Fruit fly (Drosophila melanogaster): ENCODE measurements around the gene RhoGAP92B.

Gene RhoGAP92B

DNA sequence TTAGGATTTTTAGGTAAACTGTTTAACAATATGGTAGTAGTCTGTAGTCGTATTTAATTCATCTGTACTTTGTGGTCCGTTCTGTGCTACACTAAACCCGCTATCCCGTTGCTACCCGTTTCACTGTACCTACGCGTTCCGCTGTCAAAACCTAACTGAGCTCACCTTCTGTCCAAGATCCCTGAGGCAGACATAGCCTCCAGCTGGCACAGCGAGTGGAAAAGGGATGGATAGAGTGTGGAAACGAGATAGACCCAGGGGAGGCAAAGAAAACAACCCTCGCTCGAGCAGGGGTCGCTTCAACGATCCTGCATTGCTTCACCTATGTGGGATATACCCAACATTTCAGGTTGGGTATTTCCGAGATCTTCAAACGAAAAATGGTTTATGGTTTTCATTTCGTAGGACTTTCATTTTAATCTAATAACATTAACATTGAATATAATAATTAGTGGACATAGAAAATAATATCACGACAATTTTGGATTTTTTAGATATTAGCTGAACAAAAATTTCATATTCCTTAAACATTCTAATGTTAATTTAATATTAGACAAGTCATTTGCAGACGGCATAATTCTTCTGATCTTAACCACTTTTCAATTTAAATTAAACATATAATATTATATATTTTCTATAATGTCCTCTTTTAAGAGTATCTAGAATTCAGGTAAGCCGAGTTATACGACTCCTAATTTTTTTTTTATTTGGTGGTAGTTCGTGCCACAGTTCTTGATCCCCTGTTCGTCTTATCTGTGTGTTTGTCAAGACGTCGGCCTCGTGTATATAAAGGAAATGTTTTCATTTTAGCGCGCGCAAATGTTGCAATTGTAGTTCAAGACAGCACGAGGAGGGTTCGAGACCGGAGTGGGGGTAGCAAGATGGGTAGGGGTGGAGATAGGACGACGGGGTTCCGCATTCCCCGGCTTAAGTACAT lies 30.1 kb downstream of the RhoGAP92B start, which contains the start of gene mira (continued):
- TF ChIP-seq vfl (GFP tag; optimal IDR thresholded peaks at IDR 0.05): no peak
- TF ChIP-seq wdn (GFP tag; IDR thresholded peaks at IDR 0.05): no peak
- no peak; the same call in 2 of the 3 replicates for TF ChIP-seq ci (GFP tag; IDR thresholded peaks at IDR 0.05)
- no peak for TF ChIP-seq CG15011 (GFP tag; optimal IDR thresholded peaks at IDR 0.05)
- TF ChIP-seq CG12391 (tag; optimal IDR thresholded peaks at IDR 0.05): peak; percentile 26
- TF ChIP-seq CG16815 (GFP tag; optimal IDR thresholded peaks at IDR 0.05): peak; percentile 38
- no peak for TF ChIP-seq CG7963 (GFP tag; IDR thresholded peaks at IDR 0.05; ENCODE audit: partially characterized antibody)
- no peak for TF ChIP-seq CG5953 (GFP tag; IDR thresholded peaks at IDR 0.05)
- TF ChIP-seq br (optimal IDR thresholded peaks at IDR 0.05): no peak
- no peak for TF ChIP-seq Hr3 (GFP tag; optimal IDR thresholded peaks at IDR 0.05)
- peak; percentile 44 for TF ChIP-seq CG2712 (tag; optimal IDR thresholded peaks at IDR 0.05)
- no peak for TF ChIP-seq HLH54F (GFP tag; optimal IDR thresholded peaks at IDR 0.05)
- no peak for TF ChIP-seq CG32767 (GFP tag; IDR thresholded peaks at IDR 0.05)
- no peak for TF ChIP-seq corto (GFP tag; optimal IDR thresholded peaks at IDR 0.05)
- TF ChIP-seq toy (GFP tag; IDR thresholded peaks at IDR 0.05): no peak
- no peak for TF ChIP-seq CG1603 (tag; optimal IDR thresholded peaks at IDR 0.05)
- no peak for TF ChIP-seq sug (tag; optimal IDR thresholded peaks at IDR 0.05)
- TF ChIP-seq Ada2b (GFP tag; IDR thresholded peaks at IDR 0.05): no peak
- no peak for TF ChIP-seq Vsx1 (GFP tag; optimal IDR thresholded peaks at IDR 0.05)
- TF ChIP-seq CG7839 (tag; optimal IDR thresholded peaks at IDR 0.05): no peak
- no peak for TF ChIP-seq CG1233 (GFP tag; optimal IDR thresholded peaks at IDR 0.05)
- TF ChIP-seq Tbp (GFP tag; optimal IDR thresholded peaks at IDR 0.05): no peak
- no peak for TF ChIP-seq CG14965 (GFP tag; optimal IDR thresholded peaks at IDR 0.05; ENCODE audit: borderline replicate concordance)
- TF ChIP-seq CG3163 (GFP tag; optimal IDR thresholded peaks at IDR 0.05): no peak
- no peak for TF ChIP-seq sisA (GFP tag; IDR thresholded peaks at IDR 0.05)
- peak; percentile 36 for TF ChIP-seq CG10267 (tag; optimal IDR thresholded peaks at IDR 0.05)
- no peak for TF ChIP-seq MBD-R2 (GFP tag; IDR thresholded peaks at IDR 0.05)
- no peak for TF ChIP-seq CG9437 (GFP tag; optimal IDR thresholded peaks at IDR 0.05)
- no peak for TF ChIP-seq CG10366 (GFP tag; IDR thresholded peaks at IDR 0.05)
- TF ChIP-seq Xrp1 (GFP tag; IDR thresholded peaks at IDR 0.05): no peak
- TF ChIP-seq pros (GFP tag; optimal IDR thresholded peaks at IDR 0.05): peak; percentile 93
- TF ChIP-seq CG11696 (GFP tag; IDR thresholded peaks at IDR 0.05): no peak
- TF ChIP-seq grau (tag; optimal IDR thresholded peaks at IDR 0.05): peak; percentile 14
- peak; percentile 12; the same call in 1 of the 3 replicates for TF ChIP-seq Opbp (GFP tag; IDR thresholded peaks at IDR 0.05; ENCODE audit: partially characterized antibody)
- peak; percentile 87 for TF ChIP-seq HLHmδ (GFP tag; optimal IDR thresholded peaks at IDR 0.05)
- no peak for TF ChIP-seq fd3F (GFP tag; optimal IDR thresholded peaks at IDR 0.05)
- no peak for TF ChIP-seq peb (GFP tag; IDR thresholded peaks at IDR 0.05)
- TF ChIP-seq D19A (tag; optimal IDR thresholded peaks at IDR 0.05): peak; percentile 99
- TF ChIP-seq luna (GFP tag; optimal IDR thresholded peaks at IDR 0.05): no peak
- TF ChIP-seq BEAF-32 (GFP tag; optimal IDR thresholded peaks at IDR 0.05): no peak
- no peak for TF ChIP-seq Awh (GFP tag; IDR thresholded peaks at IDR 0.05)
- no peak for TF ChIP-seq NFAT (GFP tag; IDR thresholded peaks at IDR 0.05)
- no peak for TF ChIP-seq knrl (GFP tag; IDR thresholded peaks at IDR 0.05; ENCODE audit: partially characterized antibody)
- no peak for TF ChIP-seq CG4820 (GFP tag; optimal IDR thresholded peaks at IDR 0.05)
- TF ChIP-seq CG18262 (tag; optimal IDR thresholded peaks at IDR 0.05): peak; percentile 56
- TF ChIP-seq CG16813 (GFP tag; IDR thresholded peaks at IDR 0.05; ENCODE audit: partially characterized antibody): no peak
- no peak for TF ChIP-seq ham (GFP tag; IDR thresholded peaks at IDR 0.05)
- TF ChIP-seq pzg (GFP tag; optimal IDR thresholded peaks at IDR 0.05): no peak
- no peak for TF ChIP-seq CG6175 (GFP tag; IDR thresholded peaks at IDR 0.05)
- no peak for TF ChIP-seq ftz-f1 (GFP tag; optimal IDR thresholded peaks at IDR 0.05)

Data from whole organism, embryonic.